Fruit fly (Drosophila melanogaster): ENCODE results near the gene Cdlc2.

DNA sequence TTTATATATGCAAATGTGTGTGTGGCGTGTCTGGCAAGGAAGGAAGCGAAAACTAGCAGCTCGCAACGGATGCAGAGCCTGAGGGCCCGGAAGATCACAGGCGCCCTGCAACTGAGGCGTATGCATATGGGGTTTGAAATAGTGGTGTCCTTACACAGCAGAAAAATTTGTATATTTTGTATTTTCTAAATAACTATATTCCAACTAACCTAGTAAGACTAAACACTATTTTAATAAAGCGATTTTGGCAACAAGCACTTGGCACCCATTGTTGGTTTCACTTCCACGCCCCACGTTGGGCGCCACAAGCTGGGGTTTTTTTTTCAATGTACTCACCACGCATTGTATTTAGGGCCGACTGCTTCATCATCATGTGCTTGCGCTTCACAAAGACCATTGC, 42.3 kb downstream of the Cdlc2 start:
- no peak for TF ChIP-seq br (GFP tag; optimal IDR thresholded peaks at IDR 0.05)
- TF ChIP-seq Hr78 (GFP tag; optimal IDR thresholded peaks at IDR 0.05) = no peak
- no peak for TF ChIP-seq woc (GFP tag; optimal IDR thresholded peaks at IDR 0.05)
- TF ChIP-seq HLH106 (tag; optimal IDR thresholded peaks at IDR 0.05) = no peak
- no peak for TF ChIP-seq Dif (GFP tag; optimal IDR thresholded peaks at IDR 0.05; ENCODE audit: partially characterized antibody)
- no peak for TF ChIP-seq dl (GFP tag; optimal IDR thresholded peaks at IDR 0.05; ENCODE audit: insufficient read depth in 1 of 2, partially characterized antibody in 2 of 2)
- TF ChIP-seq Abd-B (GFP tag; optimal IDR thresholded peaks at IDR 0.05) = no peak
- TF ChIP-seq psq (GFP tag; optimal IDR thresholded peaks at IDR 0.05) = no peak
- TF ChIP-seq fru (GFP tag; optimal IDR thresholded peaks at IDR 0.05) = no peak
- no peak for TF ChIP-seq OdsH (GFP tag; optimal IDR thresholded peaks at IDR 0.05)
- no peak for TF ChIP-seq GATAd (GFP tag; optimal IDR thresholded peaks at IDR 0.05)
